Worm (Caenorhabditis elegans): ENCODE measurements around the gene vha-2.

vha-2 gene

DNA sequence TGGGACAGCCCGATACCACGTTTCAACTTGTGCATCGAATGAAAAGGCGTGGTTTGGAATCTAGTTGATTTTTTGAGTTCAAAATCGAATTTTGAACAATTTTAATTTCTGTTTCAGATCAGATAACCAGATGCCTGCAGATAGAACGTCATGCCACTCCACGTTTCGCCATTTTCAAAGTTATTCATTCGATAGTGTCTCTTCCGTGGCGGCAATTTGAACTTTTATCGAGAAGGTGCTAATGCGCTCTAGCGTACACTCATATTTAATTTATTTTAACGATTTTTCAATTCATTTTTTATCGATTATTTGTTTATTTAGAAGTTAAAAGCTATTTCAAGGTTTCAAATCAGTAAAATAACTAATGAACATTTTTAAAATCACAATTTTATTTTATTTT is 6.0 kb upstream of the vha-2 start (continued):
- TF ChIP-seq T26A8.4 (GFP tag; IDR thresholded peaks at IDR 0.05) (no peak), ZK337.2 (GFP tag; IDR thresholded peaks at IDR 0.05) (no peak), nhr-237 (tag; optimal IDR thresholded peaks at IDR 0.05) (no peak), daf-8 (GFP tag; IDR thresholded peaks at IDR 0.05) (no peak)

- TF ChIP-seq snpc-1.2 (GFP tag; IDR thresholded peaks at IDR 0.05) = no peak
- TF ChIP-seq ZK546.5 (tag; optimal IDR thresholded peaks at IDR 0.05) = no peak
- TF ChIP-seq snpc-4 (tag; optimal IDR thresholded peaks at IDR 0.05) = no peak
- TF ChIP-seq daf-8 (GFP tag; IDR thresholded peaks at IDR 0.05) = no peak
- no peak for TF ChIP-seq F10B5.3 (tag; optimal IDR thresholded peaks at IDR 0.05)
- TF ChIP-seq mxl-2 (GFP tag; conservative IDR thresholded peaks at IDR 0.05) = no peak
- TF ChIP-seq mep-1 (tag; optimal IDR thresholded peaks at IDR 0.05) = peak; percentile 7
- TF ChIP-seq nhr-11 (tag; optimal IDR thresholded peaks at IDR 0.05) = no peak
- no peak for TF ChIP-seq ztf-11 (tag; optimal IDR thresholded peaks at IDR 0.05)
- TF ChIP-seq dve-1 (tag; optimal IDR thresholded peaks at IDR 0.05; ENCODE audit: insufficient read depth) = peak; percentile 10
- no peak for TF ChIP-seq rbr-2 (tag; optimal IDR thresholded peaks at IDR 0.05)
- TF ChIP-seq lin-39 (tag; optimal IDR thresholded peaks at IDR 0.05) = no peak
- TF ChIP-seq nhr-25 (tag; optimal IDR thresholded peaks at IDR 0.05; ENCODE audit: borderline replicate concordance, insufficient read depth) = no peak
- TF ChIP-seq mes-2 (tag; optimal IDR thresholded peaks at IDR 0.05; ENCODE audit: poor library complexity, severe bottlenecking) = peak; percentile 22
- no peak for TF ChIP-seq zfp-2 (tag; optimal IDR thresholded peaks at IDR 0.05)
- no peak for TF ChIP-seq dpl-1 (GFP tag; optimal IDR thresholded peaks at IDR 0.05)
- no peak for TF ChIP-seq mdt-29 (GFP tag; IDR thresholded peaks at IDR 0.05)
- no peak for TF ChIP-seq ceh-28 (tag; optimal IDR thresholded peaks at IDR 0.05)
- TF ChIP-seq nhr-48 (tag; optimal IDR thresholded peaks at IDR 0.05) = no peak
- no peak for TF ChIP-seq nhr-10 (tag; optimal IDR thresholded peaks at IDR 0.05)
- no peak for TF ChIP-seq ceh-62 (tag; optimal IDR thresholded peaks at IDR 0.05)
- no peak for TF ChIP-seq T26A8.4 (GFP tag; IDR thresholded peaks at IDR 0.05)
- no peak for TF ChIP-seq tag-97 (GFP tag; IDR thresholded peaks at IDR 0.05)
- no peak for TF ChIP-seq set-16 (GFP tag; IDR thresholded peaks at IDR 0.05)
- TF ChIP-seq madf-9 (GFP tag; conservative IDR thresholded peaks at IDR 0.05) = no peak
- TF ChIP-seq lin-29 (GFP tag; IDR thresholded peaks at IDR 0.05) = no peak
- TF ChIP-seq attf-4 (tag; optimal IDR thresholded peaks at IDR 0.05) = no peak
- TF ChIP-seq tra-1 (GFP tag; IDR thresholded peaks at IDR 0.05) = no peak
- TF ChIP-seq hlh-11 (tag; optimal IDR thresholded peaks at IDR 0.05) = peak; percentile 4
- TF ChIP-seq nhr-41 (GFP tag; IDR thresholded peaks at IDR 0.05) = no peak
- no peak for TF ChIP-seq zip-11 (GFP tag; IDR thresholded peaks at IDR 0.05)
- no peak for TF ChIP-seq fkh-10 (GFP tag; optimal IDR thresholded peaks at IDR 0.05)
- no peak for TF ChIP-seq fos-1 (tag; optimal IDR thresholded peaks at IDR 0.05)
- TF ChIP-seq ceh-32 (tag; optimal IDR thresholded peaks at IDR 0.05; ENCODE audit: poor library complexity) = no peak
- no peak for TF ChIP-seq R02D3.7 (tag; optimal IDR thresholded peaks at IDR 0.05)
- no peak for TF ChIP-seq ztf-7 (tag; optimal IDR thresholded peaks at IDR 0.05)
- TF ChIP-seq ceh-82 (tag; optimal IDR thresholded peaks at IDR 0.05) = no peak
- TF ChIP-seq pha-4 (GFP tag; IDR thresholded peaks at IDR 0.05) = no peak
- TF ChIP-seq pha-4 (tag; optimal IDR thresholded peaks at IDR 0.05) = no peak
- TF ChIP-seq hmg-1.1 (GFP tag; IDR thresholded peaks at IDR 0.05) = 0 out of 2 replicates have a peak, but pooled peaks have one; percentile 18
- TF ChIP-seq nhr-28 (tag; optimal IDR thresholded peaks at IDR 0.05) = peak; percentile 4
- TF ChIP-seq egl-43 (GFP tag; IDR thresholded peaks at IDR 0.05) = no peak
- no peak for TF ChIP-seq madf-5 (GFP tag; IDR thresholded peaks at IDR 0.05)
- TF ChIP-seq ceh-44 (GFP tag; IDR thresholded peaks at IDR 0.05) = no peak
- TF ChIP-seq unc-62 (GFP tag; optimal IDR thresholded peaks at IDR 0.05 in 1 of 2) = no peak
- TF ChIP-seq unc-62 (tag; optimal IDR thresholded peaks at IDR 0.05) = no peak
- TF ChIP-seq ZK337.2 (GFP tag; IDR thresholded peaks at IDR 0.05) = no peak
- no peak for TF ChIP-seq F37D6.2 (tag; optimal IDR thresholded peaks at IDR 0.05)
- TF ChIP-seq F44E2.7 (GFP tag; IDR thresholded peaks at IDR 0.05) = no peak
These were observed 5.6 kb upstream of the vha-2 start, which contains the start of gene usp-46 for ce11 chrIII:9776323-9776722. TSS of gene usp-46 (plus strand) at chrIII:9776623.

All from whole organism, L4 larva.